Fruit fly (Drosophila melanogaster): ENCODE results near the gene CG43843.

CG43843 gene

DNA sequence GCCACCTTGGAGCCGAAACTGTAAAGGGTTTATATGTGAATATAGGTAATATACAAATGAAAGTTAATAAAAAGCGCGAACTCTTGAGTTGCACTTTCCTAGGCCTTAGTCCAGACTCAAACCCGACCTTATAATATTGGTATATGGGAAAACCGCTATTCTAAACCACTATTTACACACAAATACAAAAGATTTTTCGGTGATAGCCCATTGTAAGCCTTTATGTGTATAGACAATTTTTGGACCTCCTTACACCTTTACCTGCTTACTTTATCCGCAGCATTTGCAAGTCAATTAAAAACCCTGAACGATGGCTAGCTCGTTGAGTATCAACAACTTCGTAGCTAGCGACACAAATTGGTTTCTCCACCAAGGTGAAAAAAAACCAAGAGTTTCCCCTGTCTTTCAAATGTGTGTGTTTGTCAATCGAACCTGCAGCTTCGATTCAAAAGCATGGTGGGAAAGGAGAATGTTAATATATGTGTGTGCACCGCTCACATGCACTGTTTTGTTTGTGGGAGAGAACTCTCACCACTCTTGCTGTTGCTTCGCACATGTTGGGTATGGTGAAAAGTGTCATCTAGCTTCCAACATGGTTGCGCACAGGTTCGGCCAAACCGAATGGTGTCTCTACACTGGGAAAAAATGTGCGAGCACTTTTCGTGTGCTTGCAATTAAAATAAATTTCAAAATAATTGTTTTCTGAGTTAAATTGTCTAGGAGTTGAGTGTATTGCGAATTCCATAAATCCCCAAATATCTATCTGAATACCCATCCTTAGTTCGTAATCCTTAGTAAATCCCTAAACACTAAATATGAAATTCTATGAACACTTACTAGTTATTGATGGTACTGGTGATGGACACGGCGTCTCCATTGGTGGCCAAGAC, 46.7 kb upstream of the CG43843 start (continued):
- peak; percentile 32 for TF ChIP-seq TFAM (GFP tag; optimal IDR thresholded peaks at IDR 0.05)
- peak; percentile 83 for TF ChIP-seq Rfx (GFP tag; IDR thresholded peaks at IDR 0.05)
- no peak for TF ChIP-seq tio (GFP tag; optimal IDR thresholded peaks at IDR 0.05)
- no peak for TF ChIP-seq fru (optimal IDR thresholded peaks at IDR 0.05)
- TF ChIP-seq jigr1 (GFP tag; IDR thresholded peaks at IDR 0.05): no peak
- peak; percentile 65 for TF ChIP-seq jumu (GFP tag; optimal IDR thresholded peaks at IDR 0.05)
- TF ChIP-seq CG14014 (GFP tag; IDR thresholded peaks at IDR 0.05): peak; percentile 76
- TF ChIP-seq hkb (optimal IDR thresholded peaks at IDR 0.05): no peak
- peak; percentile 95 for TF ChIP-seq hkb (GFP tag; IDR thresholded peaks at IDR 0.05)
- TF ChIP-seq CG6683 (GFP tag; optimal IDR thresholded peaks at IDR 0.05): peak; percentile 57
- peak; percentile 16 for TF ChIP-seq Lhr (GFP tag; optimal IDR thresholded peaks at IDR 0.05)
- peak; percentile 69 for TF ChIP-seq NFAT (GFP tag; IDR thresholded peaks at IDR 0.05)
- no peak; the same call in 1 of the 2 replicates for TF ChIP-seq GATAe (GFP tag; conservative IDR thresholded peaks at IDR 0.05)
- peak; percentile 67 for TF ChIP-seq nmo (GFP tag; optimal IDR thresholded peaks at IDR 0.05)
- peak; percentile 78 for TF ChIP-seq Atf-2 (GFP tag; optimal IDR thresholded peaks at IDR 0.05)
- no peak for TF ChIP-seq CG15011 (GFP tag; optimal IDR thresholded peaks at IDR 0.05)
- TF ChIP-seq ci (GFP tag; IDR thresholded peaks at IDR 0.05): peak; percentile 96
- peak; percentile 31 for TF ChIP-seq CG17568 (GFP tag; optimal IDR thresholded peaks at IDR 0.05)
- TF ChIP-seq lilli (GFP tag; optimal IDR thresholded peaks at IDR 0.05): peak; percentile 81
- no peak for TF ChIP-seq cad (GFP tag; optimal IDR thresholded peaks at IDR 0.05)
- TF ChIP-seq dan (GFP tag; IDR thresholded peaks at IDR 0.05): no peak
- TF ChIP-seq corto (GFP tag; optimal IDR thresholded peaks at IDR 0.05): peak; percentile 34
- peak; percentile 71 for TF ChIP-seq lmd (GFP tag; IDR thresholded peaks at IDR 0.05)
- TF ChIP-seq dimm (GFP tag; IDR thresholded peaks at IDR 0.05): no peak
- TF ChIP-seq CG14710 (tag; optimal IDR thresholded peaks at IDR 0.05): peak; percentile 64
- peak; percentile 73 for TF ChIP-seq CG11696 (GFP tag; IDR thresholded peaks at IDR 0.05)
- peak; percentile 69 for TF ChIP-seq Chrac-16 (GFP tag; optimal IDR thresholded peaks at IDR 0.05)
- peak; percentile 74 for TF ChIP-seq btn (GFP tag; optimal IDR thresholded peaks at IDR 0.05)
- peak; percentile 70 for TF ChIP-seq CG11247 (GFP tag; IDR thresholded peaks at IDR 0.05)
- peak; percentile 75 for TF ChIP-seq NK7.1 (GFP tag; optimal IDR thresholded peaks at IDR 0.05)
- TF ChIP-seq Adf1 (GFP tag; IDR thresholded peaks at IDR 0.05): peak; percentile 34; the same call in 1 of the 2 replicates
- TF ChIP-seq pum (GFP tag; optimal IDR thresholded peaks at IDR 0.05): peak; percentile 71
- peak; percentile 19 for TF ChIP-seq HmgD (GFP tag; optimal IDR thresholded peaks at IDR 0.05)
- peak; percentile 26 for TF ChIP-seq Bdp1 (GFP tag; optimal IDR thresholded peaks at IDR 0.05)
- TF ChIP-seq CG4730 (GFP tag; IDR thresholded peaks at IDR 0.05): peak; percentile 68
- TF ChIP-seq psq (GFP tag; optimal IDR thresholded peaks at IDR 0.05): peak; percentile 14
- peak; percentile 57 for TF ChIP-seq abd-A (tag; optimal IDR thresholded peaks at IDR 0.05)
- TF ChIP-seq CG10462 (GFP tag; optimal IDR thresholded peaks at IDR 0.05): peak; percentile 49
- TF ChIP-seq sd (tag; optimal IDR thresholded peaks at IDR 0.05): no peak
- peak; percentile 77 for TF ChIP-seq bcd (GFP tag; optimal IDR thresholded peaks at IDR 0.05)
- TF ChIP-seq sug (tag; optimal IDR thresholded peaks at IDR 0.05): no peak
- peak; percentile 88 for TF ChIP-seq Atf6 (GFP tag; IDR thresholded peaks at IDR 0.05)
- TF ChIP-seq fd64A (GFP tag; optimal IDR thresholded peaks at IDR 0.05): no peak
- TF ChIP-seq CG8765 (GFP tag; IDR thresholded peaks at IDR 0.05): peak; percentile 24; the same call in 1 of the 2 replicates
- TF ChIP-seq CG1529 (GFP tag; optimal IDR thresholded peaks at IDR 0.05): peak; percentile 31
- TF ChIP-seq ranshi (GFP tag; IDR thresholded peaks at IDR 0.05): peak; percentile 89
- TF ChIP-seq CG1233 (GFP tag; optimal IDR thresholded peaks at IDR 0.05): peak; percentile 67
- TF ChIP-seq CG14667 (GFP tag; IDR thresholded peaks at IDR 0.05): 0 out of 2 replicates have a peak, but pooled peaks have one; percentile 43
- peak; percentile 65 for TF ChIP-seq CG12104 (GFP tag; optimal IDR thresholded peaks at IDR 0.05)
- TF ChIP-seq CG4328 (GFP tag; optimal IDR thresholded peaks at IDR 0.05): no peak
